Worm (Caenorhabditis elegans): Measurements from ENCODE around the gene cutl-3.

ce11 chrX:14988160-14988559, 10.8 kb downstream of the cutl-3 start:
- TF ChIP-seq nhr-237 (tag; optimal IDR thresholded peaks at IDR 0.05) (no peak), pha-4 (GFP tag; IDR thresholded peaks at IDR 0.05) (no peak), pha-4 (tag; optimal IDR thresholded peaks at IDR 0.05) (no peak), ztf-11 (tag; optimal IDR thresholded peaks at IDR 0.05) (no peak), dmd-8 (GFP tag; IDR thresholded peaks at IDR 0.05) (no peak), mep-1 (tag; optimal IDR thresholded peaks at IDR 0.05) (no peak), T26A8.4 (GFP tag; IDR thresholded peaks at IDR 0.05) (no peak), ZK337.2 (GFP tag; IDR thresholded peaks at IDR 0.05) (no peak), fkh-10 (GFP tag; optimal IDR thresholded peaks at IDR 0.05) (no peak)

All from whole organism, L4 larva.